Fruit fly (Drosophila melanogaster) whole organism, wandering third instar larva: ENCODE measurements around the gene CG8051.
A peak's percentile ranks its signal among the peaks of the same experiment; 100 is the strongest.

Experiments used
- Abd-B ChIP-seq: fragments of >200 bp; optimal IDR thresholded peaks from 2 replicates; lab custom pipeline; 2017; ENCODE audit warnings: missing biosample characterization, missing genetic modification characterization
- CG32264 ChIP-seq: fragments of 200-800 bp; sonication (Bioruptor generic); optimal IDR thresholded peaks from 2 replicates; lab custom pipeline; 2016; ENCODE audit warnings: missing biosample characterization, missing genetic modification characterization
- CG9705 ChIP-seq: fragments of 200-800 bp; sonication (Bioruptor generic); optimal IDR thresholded peaks from 2 replicates; lab custom pipeline; 2018; ENCODE audit warnings: missing biosample characterization, mild to moderate bottlenecking, missing genetic modification characterization
- CrebA ChIP-seq: fragments of 200-800 bp; sonication (Bioruptor generic); optimal IDR thresholded peaks from 2 replicates; lab custom pipeline; 2016; ENCODE audit warnings: missing biosample characterization, mild to moderate bottlenecking, missing genetic modification characterization, borderline replicate concordance
- Dfd ChIP-seq: fragments of >200 bp; optimal IDR thresholded peaks from 2 replicates; lab custom pipeline; 2017; ENCODE audit warnings: missing biosample characterization, missing genetic modification characterization
- Dif ChIP-seq: fragments of 200-275, 200-300 bp; sonication (Bioruptor generic); optimal IDR thresholded peaks from 2 replicates; lab custom pipeline; 2018; ENCODE audit warnings: missing biosample characterization, missing genetic modification characterization; ENCODE audit not compliant: partially characterized antibody
- GATAd ChIP-seq: sonication (Bioruptor generic); optimal IDR thresholded peaks from 2 replicates; lab custom pipeline; 2016; ENCODE audit warnings: missing biosample characterization, missing genetic modification characterization
- HLH106 ChIP-seq: fragments of 200-800 bp; optimal IDR thresholded peaks from 3 replicates; lab custom pipeline; 2019; ENCODE audit warnings: missing biosample characterization, mild to moderate bottlenecking, missing genetic modification characterization, moderate library complexity
- Hnf4 ChIP-seq: fragments of 200-800 bp; sonication (Bioruptor generic); optimal IDR thresholded peaks from 2 replicates; lab custom pipeline; 2016; ENCODE audit warnings: missing biosample characterization, mild to moderate bottlenecking, missing genetic modification characterization
- Hr78 ChIP-seq: fragments of >200 bp; optimal IDR thresholded peaks from 2 replicates; lab custom pipeline; 2017; ENCODE audit warnings: missing biosample characterization, missing genetic modification characterization
- Hr83 ChIP-seq: fragments of 200-300 bp; sonication (Bioruptor generic); optimal IDR thresholded peaks from 2 replicates; lab custom pipeline; 2016; ENCODE audit warnings: missing biosample characterization, mild to moderate bottlenecking, missing genetic modification characterization, moderate library complexity; ENCODE audit not compliant: poor library complexity, severe bottlenecking
- Jra ChIP-seq: sonication (Bioruptor generic); optimal IDR thresholded peaks from 2 replicates; lab custom pipeline; 2016; ENCODE audit warnings: missing biosample characterization, missing genetic modification characterization
- Mio ChIP-seq: sonication (Bioruptor generic); optimal IDR thresholded peaks from 2 replicates; lab custom pipeline; 2016; ENCODE audit warnings: missing biosample characterization, missing genetic modification characterization
- Myc ChIP-seq: fragments of >200 bp; optimal IDR thresholded peaks from 2 replicates; lab custom pipeline; 2017
- N ChIP-seq: fragments of >200 bp; optimal IDR thresholded peaks from 2 replicates; lab custom pipeline; 2018; ENCODE audit warnings: missing biosample characterization, missing external identifiers, missing genetic modification characterization
- OdsH ChIP-seq: fragments of 200-800 bp; sonication (Bioruptor generic); optimal IDR thresholded peaks from 2 replicates; lab custom pipeline; 2016; ENCODE audit warnings: missing biosample characterization, mild to moderate bottlenecking, missing genetic modification characterization
- Rel ChIP-seq, 2 experiments: fragments of 200-800 bp; sonication (Bioruptor generic) in 1 of 2; optimal IDR thresholded peaks; 2 replicates in 1 of 2; 3 replicates in 1 of 2; lab custom pipeline; 2016 to 2019; ENCODE audit warnings: mild to moderate bottlenecking in 2 of 2, missing biosample characterization in 2 of 2, missing genetic modification characterization in 2 of 2, moderate library complexity in 1 of 2
- Sp1 ChIP-seq: fragments of 200-800 bp; sonication (Bioruptor generic); optimal IDR thresholded peaks from 3 replicates; lab custom pipeline; 2019; ENCODE audit warnings: missing biosample characterization, mild to moderate bottlenecking, missing genetic modification characterization, moderate library complexity
- Vsx2 ChIP-seq: fragments of 200-300, 225-300 bp; sonication (Bioruptor generic); optimal IDR thresholded peaks from 2 replicates; lab custom pipeline; 2018; ENCODE audit warnings: missing biosample characterization, missing genetic modification characterization; ENCODE audit not compliant: partially characterized antibody
- br ChIP-seq: fragments of 200-800 bp; sonication (Bioruptor generic); optimal IDR thresholded peaks from 2 replicates; lab custom pipeline; 2016; ENCODE audit warnings: missing biosample characterization, missing genetic modification characterization
- brk ChIP-seq: fragments of 200-800 bp; sonication (Bioruptor generic); optimal IDR thresholded peaks from 2 replicates; lab custom pipeline; 2016; ENCODE audit warnings: missing biosample characterization, mild to moderate bottlenecking, missing genetic modification characterization
- dl ChIP-seq, 2 experiments: fragments of 175-275, 200-275 bp in 1 of 2; fragments of 200-275 bp in 1 of 2; sonication (Bioruptor generic); optimal IDR thresholded peaks; lab custom pipeline; 2018; ENCODE audit warnings: mild to moderate bottlenecking in 2 of 2, missing biosample characterization in 2 of 2, missing genetic modification characterization in 2 of 2, moderate library complexity in 2 of 2; ENCODE audit not compliant: partially characterized antibody in 2 of 2, insufficient read depth in 1 of 2
- dmrt93B ChIP-seq: fragments of 200-800 bp; sonication (Bioruptor generic); optimal IDR thresholded peaks from 2 replicates; lab custom pipeline; 2018; ENCODE audit warnings: missing biosample characterization, mild to moderate bottlenecking, missing genetic modification characterization
- dsf ChIP-seq: sonication (Bioruptor generic); optimal IDR thresholded peaks from 2 replicates; lab custom pipeline; 2016; ENCODE audit warnings: missing biosample characterization, missing genetic modification characterization, borderline replicate concordance
- ey ChIP-seq: fragments of 200-800 bp; sonication (Bioruptor generic); optimal IDR thresholded peaks from 2 replicates; lab custom pipeline; 2016; ENCODE audit warnings: missing biosample characterization, missing genetic modification characterization
- foxo ChIP-seq, 2 experiments: fragments of 200-800 bp; sonication (Bioruptor generic); optimal IDR thresholded peaks; 2 replicates in 1 of 2; 3 replicates in 1 of 2; lab custom pipeline; 2016 to 2017; ENCODE audit warnings: missing biosample characterization in 2 of 2, missing genetic modification characterization in 2 of 2
- fru ChIP-seq: fragments of 200-800 bp; sonication (Bioruptor generic); optimal IDR thresholded peaks from 3 replicates; lab custom pipeline; 2016; ENCODE audit warnings: missing biosample characterization, mild to moderate bottlenecking, missing genetic modification characterization
- h ChIP-seq: fragments of 200-800 bp; sonication (Bioruptor generic); optimal IDR thresholded peaks from 3 replicates; lab custom pipeline; 2016; ENCODE audit warnings: missing biosample characterization, mild to moderate bottlenecking, missing genetic modification characterization
- jim ChIP-seq: fragments of 175-275, 200-325 bp; sonication (Bioruptor generic); optimal IDR thresholded peaks from 2 replicates; lab custom pipeline; 2016; ENCODE audit warnings: missing biosample characterization, mild to moderate bottlenecking, missing genetic modification characterization
- lola ChIP-seq: fragments of >200 bp; optimal IDR thresholded peaks from 2 replicates; lab custom pipeline; 2017; ENCODE audit warnings: missing biosample characterization, missing genetic modification characterization
- pan ChIP-seq: fragments of >200 bp; optimal IDR thresholded peaks from 2 replicates; lab custom pipeline; 2017
- psq ChIP-seq: fragments of 200-800 bp; sonication (Bioruptor generic); optimal IDR thresholded peaks from 3 replicates; lab custom pipeline; 2017; ENCODE audit warnings: missing biosample characterization, mild to moderate bottlenecking, missing genetic modification characterization, moderate library complexity
- rgr ChIP-seq: fragments of 200-800 bp; sonication (Bioruptor generic); optimal IDR thresholded peaks from 3 replicates; lab custom pipeline; 2016; ENCODE audit warnings: missing biosample characterization, mild to moderate bottlenecking, missing genetic modification characterization
- sage ChIP-seq: fragments of 200-800 bp; sonication (Bioruptor generic); optimal IDR thresholded peaks from 2 replicates; lab custom pipeline; 2016; ENCODE audit warnings: missing biosample characterization, mild to moderate bottlenecking, missing genetic modification characterization
- sv ChIP-seq: fragments of 200-800 bp; sonication (Bioruptor generic); optimal IDR thresholded peaks from 3 replicates; lab custom pipeline; 2016; ENCODE audit warnings: missing biosample characterization, missing genetic modification characterization
- tai ChIP-seq: sonication (Bioruptor generic); optimal IDR thresholded peaks from 2 replicates; lab custom pipeline; 2016; ENCODE audit warnings: missing biosample characterization, missing genetic modification characterization
- usp ChIP-seq: fragments of >200 bp; optimal IDR thresholded peaks from 2 replicates; lab custom pipeline; 2017; ENCODE audit warnings: missing biosample characterization, missing genetic modification characterization
- woc ChIP-seq: sonication (Bioruptor generic); optimal IDR thresholded peaks from 2 replicates; lab custom pipeline; 2016; ENCODE audit warnings: missing biosample characterization, mild to moderate bottlenecking, missing genetic modification characterization

Gene CG8051

dm6 chrX:19291780-19292605 lies 15.7 kb downstream of the CG8051 start (continued):
- TF ChIP-seq br (GFP tag; lab: Kevin White, UChicago): no peak

dm6 chrX:19289318-19289970 lies 18.3 kb downstream of the CG8051 start:
- TF ChIP-seq Dfd (GFP tag; lab: Kevin White, UChicago): no peak
- TF ChIP-seq dsf (GFP tag; lab: Kevin White, UChicago): peak; percentile 87
- peak; percentile 99 for TF ChIP-seq Hnf4 (GFP tag; lab: Kevin White, UChicago)
- peak; percentile 92 for TF ChIP-seq Rel (GFP tag; optimal IDR thresholded peaks at IDR 0.05; lab: Kevin White, UChicago)
- peak; percentile 91 for TF ChIP-seq Rel (tag; optimal IDR thresholded peaks at IDR 0.05; lab: Kevin White, UChicago)
- TF ChIP-seq Hr83 (GFP tag; lab: Kevin White, UChicago): peak; percentile 95
- TF ChIP-seq dl (GFP tag; optimal IDR thresholded peaks at IDR 0.05; lab: Kevin White, UChicago; ENCODE audit: insufficient read depth in 1 of 2, partially characterized antibody in 2 of 2): no peak
- TF ChIP-seq N: no peak
- peak; percentile 96 for TF ChIP-seq Sp1 (GFP tag; lab: Kevin White, UChicago)
- peak; percentile 98 for TF ChIP-seq woc (GFP tag; lab: Kevin White, UChicago)
- no peak for TF ChIP-seq Vsx2
- TF ChIP-seq CG9705 (GFP tag; lab: Kevin White, UChicago): peak; percentile 97
- peak; percentile 80 for TF ChIP-seq sv
- TF ChIP-seq Dif: no peak
- no peak for TF ChIP-seq Myc (lab: Kevin White, UChicago)
- TF ChIP-seq HLH106 (tag; lab: Kevin White, UChicago): peak; percentile 98
- TF ChIP-seq h: peak; percentile 98
- no peak for TF ChIP-seq pan (lab: Kevin White, UChicago)
- TF ChIP-seq dmrt93B (GFP tag; lab: Kevin White, UChicago): peak; percentile 96
- peak; percentile 78 for TF ChIP-seq Mio (GFP tag; lab: Kevin White, UChicago)
- TF ChIP-seq rgr (GFP tag; lab: Kevin White, UChicago): peak; percentile 97
- peak; percentile 93 for TF ChIP-seq GATAd
- TF ChIP-seq foxo (GFP tag; optimal IDR thresholded peaks at IDR 0.05; lab: Kevin White, UChicago): peak; percentile 92 to 98
- TF ChIP-seq sage (GFP tag; lab: Kevin White, UChicago): peak; percentile 97
- no peak for TF ChIP-seq lola (GFP tag; lab: Kevin White, UChicago)
- TF ChIP-seq br (GFP tag; lab: Kevin White, UChicago): peak; percentile 98
- TF ChIP-seq usp (GFP tag; lab: Kevin White, UChicago): no peak
- TF ChIP-seq psq (GFP tag; lab: Kevin White, UChicago): peak; percentile 92
- TF ChIP-seq jim: peak; percentile 90
- peak; percentile 94 for TF ChIP-seq OdsH (GFP tag; lab: Kevin White, UChicago)
- no peak for TF ChIP-seq Abd-B
- peak; percentile 82 for TF ChIP-seq CrebA
- peak; percentile 97 for TF ChIP-seq tai (GFP tag; lab: Kevin White, UChicago)
- TF ChIP-seq ey: peak; percentile 98
- TF ChIP-seq CG32264: peak; percentile 97
- TF ChIP-seq fru (GFP tag; lab: Kevin White, UChicago): peak; percentile 98
- peak; percentile 92 for TF ChIP-seq brk
- peak; percentile 95 for TF ChIP-seq Jra (GFP tag; lab: Kevin White, UChicago)
- no peak for TF ChIP-seq Hr78
